Worm (Caenorhabditis elegans) whole organism, L1 larva: ENCODE data around the gene cest-6.

ENCODE experiments used
- ceh-82 ChIP-seq, 3 experiments: fragments of 150-350 bp in 1 of 3; sonication (generic microtip) in 2 of 3; optimal IDR thresholded peaks; 2 replicates each; lab custom pipeline; 2014 to 2017; ENCODE audit warnings: missing biosample characterization in 3 of 3, missing genetic modification characterization in 3 of 3
- dpl-1 ChIP-seq, 3 experiments: fragments of 150-350 bp in 2 of 3; sonication (generic microtip) in 1 of 3; optimal IDR thresholded peaks; 2 replicates each; lab custom pipeline; 2014 to 2017; ENCODE audit warnings: missing biosample characterization in 3 of 3, missing genetic modification characterization in 3 of 3, missing genetic modification reagents in 3 of 3
- efl-1 ChIP-seq, 4 experiments: fragments of 150-350 bp; optimal IDR thresholded peaks in 3 of 4; peaks in 1 of 4; 1 replicate in 1 of 4; 2 replicates in 3 of 4; lab custom pipeline; 2014; ENCODE audit warnings: missing biosample characterization in 2 of 4, missing genetic modification characterization in 2 of 4, missing genetic modification reagents in 2 of 4
- irx-1 ChIP-seq: sonication (generic microtip); optimal IDR thresholded peaks from 2 replicates; lab custom pipeline; 2016; ENCODE audit warnings: missing genetic modification characterization, missing compliant biosample characterization
- jun-1 ChIP-seq: fragments of 150-350 bp; optimal IDR thresholded peaks from 2 replicates; lab custom pipeline; 2014; ENCODE audit warnings: missing biosample characterization, missing genetic modification reagents, missing genetic modification characterization
- lin-39 ChIP-seq: fragments of 150-350 bp; optimal IDR thresholded peaks from 2 replicates; lab custom pipeline; 2014; ENCODE audit warnings: missing biosample characterization, missing genetic modification reagents, missing genetic modification characterization
- lsy-2 ChIP-seq, 2 experiments: fragments of 150-350 bp; optimal IDR thresholded peaks; 2 replicates each; lab custom pipeline; 2014; ENCODE audit warnings: missing biosample characterization in 2 of 2, missing genetic modification characterization in 2 of 2
- nhr-71 ChIP-seq: sonication (generic microtip); optimal IDR thresholded peaks from 2 replicates; lab custom pipeline; 2016; ENCODE audit warnings: mild to moderate bottlenecking, missing genetic modification characterization, moderate library complexity, missing compliant biosample characterization
- nhr-76 ChIP-seq: sonication (generic microtip); optimal IDR thresholded peaks from 2 replicates; lab custom pipeline; 2017; ENCODE audit warnings: missing biosample characterization, missing genetic modification characterization
- pqm-1 ChIP-seq: sonication (generic microtip); optimal IDR thresholded peaks from 3 replicates; lab custom pipeline; 2017; ENCODE audit warnings: missing biosample characterization, missing genetic modification characterization
- snpc-4 ChIP-seq: fragments of 150-350 bp; optimal IDR thresholded peaks from 2 replicates; lab custom pipeline; 2014; ENCODE audit warnings: missing biosample characterization, missing genetic modification characterization
- unc-130 ChIP-seq: fragments of 150-350 bp; optimal IDR thresholded peaks from 2 replicates; lab custom pipeline; 2017; ENCODE audit warnings: missing biosample characterization, missing genetic modification characterization, inconsistent platforms
- zag-1 ChIP-seq: fragments of 150-350 bp; optimal IDR thresholded peaks from 2 replicates; lab custom pipeline; 2014; ENCODE audit warnings: missing biosample characterization, missing genetic modification characterization
- ztf-11 ChIP-seq, 2 experiments: sonication (generic microtip); optimal IDR thresholded peaks; 2 replicates each; lab custom pipeline; 2016 to 2017; ENCODE audit warnings: missing genetic modification characterization in 2 of 2, missing biosample characterization in 1 of 2, missing compliant biosample characterization in 1 of 2

DNA sequence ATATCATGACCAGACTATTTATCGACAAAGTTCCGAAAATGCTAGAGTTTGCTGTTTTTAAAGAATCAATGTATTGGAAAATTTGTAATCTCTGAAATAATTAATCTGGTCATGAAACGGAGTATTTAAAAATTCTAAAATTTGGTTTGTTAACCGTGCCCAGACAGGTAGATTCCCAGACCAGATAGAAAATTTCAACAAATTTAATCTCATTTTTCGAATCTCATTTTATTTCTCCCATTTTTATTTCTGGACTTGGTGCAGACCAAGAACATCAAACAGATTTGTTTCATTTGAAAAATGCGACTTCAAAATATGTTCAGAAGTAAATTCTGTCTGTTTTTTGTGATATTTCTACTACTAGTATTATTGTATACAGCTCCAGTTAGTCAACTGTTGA, 5.2 kb downstream of the cest-6 start, which contains the start of gene T22D1.1:
- TF ChIP-seq nhr-76 (tag; lab: Kevin White, UChicago) (no peak), ztf-11 (tag; optimal IDR thresholded peaks at IDR 0.05; lab: Kevin White, UChicago) (no peak), dpl-1 (GFP tag; optimal IDR thresholded peaks at IDR 0.05; lab: Kevin White, UChicago) (no peak), unc-130 (tag; lab: Kevin White, UChicago) (no peak), lsy-2 (tag; optimal IDR thresholded peaks at IDR 0.05; lab: Kevin White, UChicago) (no peak), nhr-71 (no peak), lin-39 (tag; lab: Kevin White, UChicago) (no peak), jun-1 (tag; lab: Kevin White, UChicago) (no peak), snpc-4 (no peak), pqm-1 (tag; lab: Kevin White, UChicago) (no peak), ceh-82 (tag; optimal IDR thresholded peaks at IDR 0.05; lab: Kevin White, UChicago) (no peak), efl-1 (optimal IDR thresholded peaks at IDR 0.05; lab: Kevin White, UChicago) (no peak), efl-1 (GFP tag; optimal IDR thresholded peaks at IDR 0.05 in 1 of 2; lab: Kevin White, UChicago) (no peak), irx-1 (tag; lab: Kevin White, UChicago) (no peak), zag-1 (tag; lab: Kevin White, UChicago) (no peak)
